Fruit fly (Drosophila melanogaster) whole organism, embryonic: ENCODE results near the gene CG2129.

Experiments used
- Abd-B ChIP-seq: fragments of 200-800 bp; sonication (Bioruptor generic); optimal IDR thresholded peaks from 2 replicates; lab custom pipeline; 2018; ENCODE audit warnings: missing biosample characterization, mild to moderate bottlenecking, missing genetic modification characterization, moderate library complexity
- Asciz ChIP-seq: fragments of 200-800 bp; sonication (Bioruptor generic); optimal IDR thresholded peaks from 2 replicates; lab custom pipeline; 2017; ENCODE audit warnings: missing biosample characterization, mild to moderate bottlenecking, missing genetic modification characterization, missing genetic modification reagents
- Atf-2 ChIP-seq: fragments of 200-800 bp; sonication (Bioruptor generic); optimal IDR thresholded peaks from 2 replicates; lab custom pipeline; 2016; ENCODE audit warnings: missing biosample characterization, missing genetic modification characterization
- BtbVII ChIP-seq: fragments of 200-800 bp; sonication (Bioruptor generic); optimal IDR thresholded peaks from 3 replicates; lab custom pipeline; 2017; ENCODE audit warnings: missing biosample characterization, mild to moderate bottlenecking, missing genetic modification characterization
- CG10431 ChIP-seq: fragments of 200-800 bp; sonication (Bioruptor generic); optimal IDR thresholded peaks from 3 replicates; lab custom pipeline; 2018; ENCODE audit warnings: missing biosample characterization, mild to moderate bottlenecking, missing genetic modification characterization
- CG11560 ChIP-seq: fragments of 200-800 bp; sonication (Bioruptor generic); IDR thresholded peaks from 3 replicates; pipeline ENCODE4 v1.3.6; 2022; ENCODE audit warnings: missing biosample characterization, missing genetic modification characterization
- CG12104 ChIP-seq: fragments of 200-800 bp; sonication (Bioruptor generic); optimal IDR thresholded peaks from 3 replicates; lab custom pipeline; 2016; ENCODE audit warnings: missing biosample characterization, missing genetic modification characterization
- CG12942 ChIP-seq: fragments of 200-800 bp; sonication (Bioruptor generic); optimal IDR thresholded peaks from 3 replicates; lab custom pipeline; 2016; ENCODE audit warnings: missing biosample characterization, missing genetic modification characterization
- CG13894 ChIP-seq: fragments of 200-800 bp; sonication (Bioruptor generic); optimal IDR thresholded peaks from 3 replicates; lab custom pipeline; 2018; ENCODE audit warnings: missing biosample characterization, mild to moderate bottlenecking, missing genetic modification characterization, moderate library complexity
- CG15073 ChIP-seq: fragments of 200-800 bp; sonication (Bioruptor generic); optimal IDR thresholded peaks from 2 replicates; lab custom pipeline; 2016; ENCODE audit warnings: missing biosample characterization, missing genetic modification characterization
- CG17385 ChIP-seq: fragments of 200-800 bp; sonication (Bioruptor generic); optimal IDR thresholded peaks from 3 replicates; lab custom pipeline; 2018; ENCODE audit warnings: missing biosample characterization, mild to moderate bottlenecking, missing genetic modification characterization
- CG31224 ChIP-seq: fragments of 200-800 bp; sonication (Bioruptor generic); IDR thresholded peaks from 2 replicates; pipeline ENCODE4 v1.3.6; 2022; ENCODE audit warnings: missing biosample characterization, missing genetic modification characterization
- CG31441 ChIP-seq: fragments of 200-800 bp; sonication (Bioruptor generic); IDR thresholded peaks from 2 replicates; pipeline ENCODE4 v1.3.6; 2022; ENCODE audit warnings: missing biosample characterization, missing genetic modification characterization
- CG33557 ChIP-seq: fragments of 200-800 bp; sonication (Bioruptor generic); optimal IDR thresholded peaks from 2 replicates; lab custom pipeline; 2019; ENCODE audit warnings: missing biosample characterization, mild to moderate bottlenecking, missing genetic modification characterization, moderate library complexity
- CG34376 ChIP-seq: fragments of 200-800 bp; sonication (Bioruptor generic); optimal IDR thresholded peaks from 2 replicates; lab custom pipeline; 2018; ENCODE audit warnings: missing biosample characterization, mild to moderate bottlenecking, missing genetic modification characterization
- CG4360 ChIP-seq: fragments of 200-800 bp; sonication (Bioruptor generic); IDR thresholded peaks from 2 replicates; pipeline ENCODE4 v1.3.6; 2022; ENCODE audit warnings: missing biosample characterization, missing genetic modification characterization
- CG4730 ChIP-seq: fragments of 200-800 bp; sonication (Bioruptor generic); IDR thresholded peaks from 2 replicates; pipeline ENCODE4 v1.3.6; 2022; ENCODE audit warnings: missing biosample characterization, missing genetic modification characterization
- CG4820 ChIP-seq: fragments of 200-800 bp; sonication (Bioruptor generic); optimal IDR thresholded peaks from 3 replicates; lab custom pipeline; 2016; ENCODE audit warnings: missing biosample characterization, missing genetic modification characterization
- CG6813 ChIP-seq: fragments of 200-800 bp; sonication (Bioruptor generic); optimal IDR thresholded peaks from 2 replicates; lab custom pipeline; 2017; ENCODE audit warnings: missing biosample characterization, missing genetic modification characterization, mild to moderate bottlenecking, moderate library complexity, missing genetic modification reagents
- CG6854 ChIP-seq: fragments of 200-800 bp; sonication (Bioruptor generic); optimal IDR thresholded peaks from 3 replicates; lab custom pipeline; 2017; ENCODE audit warnings: missing biosample characterization, mild to moderate bottlenecking, missing genetic modification characterization
- CG7556 ChIP-seq: fragments of 200-800 bp; sonication (Bioruptor generic); optimal IDR thresholded peaks from 2 replicates; lab custom pipeline; 2017; ENCODE audit warnings: missing biosample characterization, mild to moderate bottlenecking, missing genetic modification characterization
- CG7745 ChIP-seq: fragments of 200-800 bp; sonication (Bioruptor generic); optimal IDR thresholded peaks from 2 replicates; lab custom pipeline; 2018; ENCODE audit warnings: missing biosample characterization, mild to moderate bottlenecking, missing genetic modification characterization, moderate library complexity
- CG7987 ChIP-seq: fragments of 200-800 bp; sonication (Bioruptor generic); optimal IDR thresholded peaks from 2 replicates; lab custom pipeline; 2018; ENCODE audit warnings: missing biosample characterization, mild to moderate bottlenecking, missing genetic modification characterization, moderate library complexity
- CG8281 ChIP-seq: fragments of 200-800 bp; sonication (Bioruptor generic); optimal IDR thresholded peaks from 2 replicates; lab custom pipeline; 2018; ENCODE audit warnings: missing biosample characterization, mild to moderate bottlenecking, missing genetic modification characterization, moderate library complexity
- CG8290 ChIP-seq, 3 experiments: fragments of 200-800 bp; sonication (Bioruptor generic); optimal IDR thresholded peaks; 2 replicates each; lab custom pipeline; 2016 to 2019; ENCODE audit warnings: missing biosample characterization in 3 of 3, missing genetic modification characterization in 3 of 3, mild to moderate bottlenecking in 2 of 3, moderate library complexity in 1 of 3
- CG9797 ChIP-seq: fragments of 200-800 bp; sonication (Bioruptor generic); optimal IDR thresholded peaks from 3 replicates; lab custom pipeline; 2018; ENCODE audit warnings: missing biosample characterization, mild to moderate bottlenecking, missing genetic modification characterization
- Dip2 ChIP-seq: fragments of 200-800 bp; sonication (Bioruptor generic); IDR thresholded peaks from 2 replicates; pipeline ENCODE4 v1.3.6; 2022; ENCODE audit warnings: missing biosample characterization, missing genetic modification characterization
- Ets65A ChIP-seq: fragments of 200-800 bp; sonication (Bioruptor generic); peaks from one replicate; lab custom pipeline; 2016; ENCODE audit warnings: missing biosample characterization, missing genetic modification characterization
- Hr39 ChIP-seq: fragments of >200 bp; optimal IDR thresholded peaks from 2 replicates; lab custom pipeline; 2017
- MESR4 ChIP-seq: fragments of 200-800 bp; sonication (Bioruptor generic); optimal IDR thresholded peaks from 2 replicates; lab custom pipeline; 2018; ENCODE audit warnings: missing biosample characterization, mild to moderate bottlenecking, missing genetic modification characterization, moderate library complexity
- NfI ChIP-seq: fragments of 200-800 bp; sonication (Bioruptor generic); optimal IDR thresholded peaks from 3 replicates; lab custom pipeline; 2018; ENCODE audit warnings: missing biosample characterization, mild to moderate bottlenecking, missing genetic modification characterization, moderate library complexity
- Sin3A ChIP-seq: fragments of >200 bp; optimal IDR thresholded peaks from 2 replicates; lab custom pipeline; 2018
- Spps ChIP-seq: fragments of 200-800 bp; sonication (Bioruptor generic); optimal IDR thresholded peaks from 2 replicates; lab custom pipeline; 2018; ENCODE audit warnings: missing biosample characterization, mild to moderate bottlenecking, missing genetic modification characterization
- Sry-β ChIP-seq: fragments of 200-800 bp; sonication (Bioruptor generic); optimal IDR thresholded peaks from 2 replicates; lab custom pipeline; 2018; ENCODE audit warnings: missing biosample characterization, mild to moderate bottlenecking, missing genetic modification characterization, moderate library complexity
- Ssrp ChIP-seq: fragments of 200-800 bp; sonication (Bioruptor generic); optimal IDR thresholded peaks from 2 replicates; lab custom pipeline; 2018; ENCODE audit warnings: missing biosample characterization, mild to moderate bottlenecking, missing genetic modification characterization, moderate library complexity
- YL-1 ChIP-seq: fragments of 200-800 bp; sonication (Bioruptor generic); optimal IDR thresholded peaks from 3 replicates; lab custom pipeline; 2017; ENCODE audit warnings: missing biosample characterization, mild to moderate bottlenecking, missing genetic modification characterization
- abd-A ChIP-seq: fragments of 200-800 bp; sonication (Bioruptor generic); optimal IDR thresholded peaks from 3 replicates; lab custom pipeline; 2019; ENCODE audit warnings: missing biosample characterization, mild to moderate bottlenecking, missing genetic modification characterization, moderate library complexity
- bab2 ChIP-seq: fragments of 200-800 bp; sonication (Bioruptor generic); optimal IDR thresholded peaks from 2 replicates; lab custom pipeline; 2016; ENCODE audit warnings: missing biosample characterization, missing genetic modification characterization
- fd64A ChIP-seq: fragments of 200-800 bp; sonication (Bioruptor generic); optimal IDR thresholded peaks from 3 replicates; lab custom pipeline; 2018; ENCODE audit warnings: missing biosample characterization, mild to moderate bottlenecking, missing genetic modification characterization
- gce ChIP-seq: fragments of 200-800 bp; sonication (Bioruptor generic); IDR thresholded peaks from 3 replicates; pipeline ENCODE4 v1.3.6; 2022; ENCODE audit warnings: missing biosample characterization, missing genetic modification characterization
- gfzf ChIP-seq: fragments of 200-800 bp; sonication (Bioruptor generic); optimal IDR thresholded peaks from 2 replicates; lab custom pipeline; 2016; ENCODE audit warnings: missing biosample characterization, mild to moderate bottlenecking, missing genetic modification characterization, moderate library complexity
- ken ChIP-seq: fragments of 200-800 bp; sonication (Bioruptor generic); IDR thresholded peaks from 3 replicates; pipeline ENCODE4 v1.3.6; 2022; ENCODE audit warnings: missing biosample characterization, missing genetic modification characterization
- lov ChIP-seq, 2 experiments: fragments of 200-800 bp in 1 of 2; fragments of >200 bp in 1 of 2; sonication (Bioruptor generic) in 1 of 2; IDR thresholded peaks in 1 of 2; optimal IDR thresholded peaks in 1 of 2; 2 replicates in 1 of 2; 3 replicates in 1 of 2; pipeline versions ENCODE4 v1.3.6 to Lab custom; 2017 to 2022; ENCODE audit warnings: missing biosample characterization in 1 of 2, missing genetic modification characterization in 1 of 2
- nerfin-2 ChIP-seq: fragments of 200-800 bp; sonication (Bioruptor generic); IDR thresholded peaks from 2 replicates; pipeline ENCODE4 v1.3.6; 2022; ENCODE audit warnings: missing biosample characterization, missing genetic modification characterization; ENCODE audit not compliant: partially characterized antibody
- org-1 ChIP-seq: fragments of 200-800 bp; sonication (Bioruptor generic); optimal IDR thresholded peaks from 2 replicates; lab custom pipeline; 2017; ENCODE audit warnings: missing biosample characterization, missing genetic modification characterization
- peb ChIP-seq: fragments of 200-800 bp; sonication (Bioruptor generic); IDR thresholded peaks from 2 replicates; pipeline ENCODE4 v1.3.6; 2022; ENCODE audit warnings: missing biosample characterization, missing genetic modification characterization
- psq ChIP-seq: fragments of 200-800 bp; sonication (Bioruptor generic); optimal IDR thresholded peaks from 2 replicates; lab custom pipeline; 2017; ENCODE audit warnings: missing biosample characterization, missing genetic modification characterization
- sisA ChIP-seq: fragments of 200-800 bp; sonication (Bioruptor generic); IDR thresholded peaks from 2 replicates; pipeline ENCODE4 v1.3.6; 2022; ENCODE audit warnings: missing biosample characterization, missing genetic modification characterization
- ssp ChIP-seq: fragments of 200-800 bp; sonication (Bioruptor generic); IDR thresholded peaks from 2 replicates; pipeline ENCODE4 v1.3.6; 2022; ENCODE audit warnings: missing biosample characterization, missing genetic modification characterization
- zen ChIP-seq: fragments of 200-800 bp; sonication (Bioruptor generic); optimal IDR thresholded peaks from 3 replicates; lab custom pipeline; 2018; ENCODE audit warnings: missing biosample characterization, mild to moderate bottlenecking, missing genetic modification characterization, moderate library complexity
- zf30C ChIP-seq: fragments of 200-800 bp; sonication (Bioruptor generic); optimal IDR thresholded peaks from 3 replicates; lab custom pipeline; 2018; ENCODE audit warnings: missing biosample characterization, mild to moderate bottlenecking, missing genetic modification characterization

CG2129 gene

DNA sequence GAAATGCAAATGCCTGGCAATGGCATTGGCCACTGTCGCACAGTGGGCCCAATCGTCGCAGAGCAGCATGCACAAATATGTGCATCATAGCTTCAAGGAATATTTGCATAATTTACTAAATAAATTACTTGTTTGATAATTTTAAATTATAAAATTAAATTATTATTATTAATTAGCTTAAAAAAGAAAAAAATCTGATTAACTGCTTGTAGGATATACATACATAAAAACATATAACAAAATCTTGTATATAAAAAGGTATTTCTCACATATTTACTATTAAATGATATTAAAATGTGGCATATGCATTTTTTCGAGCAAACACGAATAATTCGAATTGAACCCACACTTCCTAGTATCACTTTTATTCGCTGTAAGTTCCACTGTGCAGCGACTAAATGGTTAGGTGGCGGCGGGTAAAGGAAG, 20.4 kb upstream of the CG2129 start (continued):
- no peak for TF ChIP-seq CG7745 (tag; lab: Kevin White, UChicago)
- TF ChIP-seq CG6813 (GFP tag; lab: Kevin White, UChicago) = peak; percentile 22
- TF ChIP-seq org-1 (GFP tag; lab: Kevin White, UChicago) = no peak
- TF ChIP-seq gce (GFP tag; lab: Robert Waterston, UW) = no peak
- TF ChIP-seq CG6854 (GFP tag; lab: Kevin White, UChicago) = no peak
- TF ChIP-seq CG12942 (GFP tag; lab: Kevin White, UChicago) = peak; percentile 41
- TF ChIP-seq CG34376 (GFP tag; lab: Kevin White, UChicago) = no peak
- no peak for TF ChIP-seq CG7987
- no peak for TF ChIP-seq peb (GFP tag; lab: Robert Waterston, UW)
- TF ChIP-seq zen (tag; lab: Kevin White, UChicago) = peak; percentile 47
- TF ChIP-seq zf30C (GFP tag; lab: Kevin White, UChicago) = no peak
- peak; percentile 55 for TF ChIP-seq Asciz (GFP tag; lab: Kevin White, UChicago)
- TF ChIP-seq abd-A (tag; lab: Kevin White, UChicago) = no peak
- no peak for TF ChIP-seq CG31224 (GFP tag; lab: Robert Waterston, UW)
- peak; percentile 24 for TF ChIP-seq CG4820 (GFP tag; lab: Kevin White, UChicago)
- TF ChIP-seq CG17385 (GFP tag; lab: Kevin White, UChicago) = peak; percentile 57
- TF ChIP-seq Sry-β (GFP tag; lab: Kevin White, UChicago) = no peak
- TF ChIP-seq MESR4 = no peak
- no peak for TF ChIP-seq Dip2 (GFP tag; lab: Robert Waterston, UW)
- TF ChIP-seq CG7556 (GFP tag; lab: Kevin White, UChicago) = peak; percentile 70
- TF ChIP-seq Ssrp (tag; lab: Kevin White, UChicago) = peak; percentile 74
- TF ChIP-seq CG10431 = no peak
- peak; percentile 79 for TF ChIP-seq CG31441 (GFP tag; lab: Robert Waterston, UW)
- no peak for TF ChIP-seq CG8281 (tag; lab: Kevin White, UChicago)
- TF ChIP-seq ken = no peak
- peak; percentile 65 for TF ChIP-seq Ets65A
- TF ChIP-seq CG12104 (GFP tag; lab: Kevin White, UChicago) = peak; percentile 27
- no peak for TF ChIP-seq nerfin-2 (GFP tag; lab: Robert Waterston, UW)
- TF ChIP-seq NfI (GFP tag; lab: Kevin White, UChicago) = peak; percentile 8
- TF ChIP-seq Abd-B (GFP tag; lab: Kevin White, UChicago) = peak; percentile 62
- no peak for TF ChIP-seq Atf-2 (GFP tag; lab: Kevin White, UChicago)
- TF ChIP-seq lov (optimal IDR thresholded peaks at IDR 0.05; lab: Kevin White, UChicago) = no peak
- TF ChIP-seq lov (GFP tag; IDR thresholded peaks at IDR 0.05; lab: Robert Waterston, UW) = no peak
- TF ChIP-seq CG9797 (GFP tag; lab: Kevin White, UChicago) = no peak
- TF ChIP-seq CG33557 (GFP tag; lab: Kevin White, UChicago) = no peak
- TF ChIP-seq YL-1 (GFP tag; lab: Kevin White, UChicago) = no peak
- no peak for TF ChIP-seq fd64A (GFP tag; lab: Kevin White, UChicago)
- TF ChIP-seq BtbVII (GFP tag; lab: Kevin White, UChicago) = no peak
- TF ChIP-seq CG11560 (tag; lab: Robert Waterston, UW) = no peak
- no peak for TF ChIP-seq CG15073 (GFP tag; lab: Kevin White, UChicago)
- TF ChIP-seq CG4360 (GFP tag; lab: Robert Waterston, UW) = no peak
- no peak for TF ChIP-seq Hr39 (lab: Kevin White, UChicago)
- TF ChIP-seq ssp (GFP tag; lab: Robert Waterston, UW) = no peak
- no peak for TF ChIP-seq CG13894 (tag; lab: Kevin White, UChicago)
- peak; percentile 24; the same call in 1 of the 2 replicates for TF ChIP-seq sisA (GFP tag; lab: Robert Waterston, UW)
- TF ChIP-seq CG8290 (GFP tag; optimal IDR thresholded peaks at IDR 0.05; lab: Kevin White, UChicago) = no peak
- no peak for TF ChIP-seq CG8290 (tag; optimal IDR thresholded peaks at IDR 0.05; lab: Kevin White, UChicago)
- peak; percentile 6; the same call in 1 of the 2 replicates for TF ChIP-seq CG4730 (GFP tag; lab: Robert Waterston, UW)
- no peak for TF ChIP-seq gfzf (GFP tag; lab: Kevin White, UChicago)
- TF ChIP-seq Sin3A (lab: Kevin White, UChicago) = no peak
- no peak for TF ChIP-seq bab2 (GFP tag; lab: Kevin White, UChicago)
- TF ChIP-seq psq (GFP tag; lab: Kevin White, UChicago) = no peak
- no peak for TF ChIP-seq Spps (tag; lab: Kevin White, UChicago)
